Worm (Caenorhabditis elegans) whole organism, L4 larva: Measurements from ENCODE around the gene C16C8.19.

Source experiments
- D1046.2 ChIP-seq: fragments of 200-800 bp; sonication (Bioruptor generic); IDR thresholded peaks from 2 replicates; pipeline ENCODE4 v1.3.6; 2022; ENCODE audit warnings: missing genetic modification characterization, missing compliant biosample characterization
- F37D6.2 ChIP-seq: sonication (generic microtip); optimal IDR thresholded peaks from 2 replicates; lab custom pipeline; 2016; ENCODE audit warnings: mild to moderate bottlenecking, missing genetic modification characterization, missing compliant biosample characterization
- F44E2.7 ChIP-seq: fragments of 200-800 bp; sonication (Bioruptor generic); IDR thresholded peaks from 2 replicates; pipeline ENCODE4 v2.1.2; 2022; ENCODE audit warnings: missing genetic modification characterization, missing compliant biosample characterization
- Y5F2A.4 ChIP-seq: fragments of 200-800 bp; sonication (Bioruptor generic); optimal IDR thresholded peaks from 2 replicates; lab custom pipeline; 2018; ENCODE audit warnings: mild to moderate bottlenecking, missing genetic modification characterization, missing compliant biosample characterization
- ZK337.2 ChIP-seq: fragments of 200-800 bp; sonication (Bioruptor generic); IDR thresholded peaks from 2 replicates; pipeline ENCODE4 v1.3.6; 2022; ENCODE audit warnings: missing genetic modification reagents, missing genetic modification characterization, missing compliant biosample characterization
- ama-1 ChIP-seq: fragments of 150-350 bp; optimal IDR thresholded peaks from 2 replicates; lab custom pipeline; 2014; ENCODE audit warnings: inconsistent platforms, mixed read lengths
- ceh-28 ChIP-seq: fragments of 150-350 bp; optimal IDR thresholded peaks from 2 replicates; lab custom pipeline; 2014; ENCODE audit warnings: missing biosample characterization, missing genetic modification reagents, missing genetic modification characterization
- ceh-44 ChIP-seq: fragments of 200-800 bp; sonication (Bioruptor generic); IDR thresholded peaks from 2 replicates; pipeline ENCODE4 v1.3.6; 2022; ENCODE audit warnings: missing genetic modification reagents, missing genetic modification characterization, missing compliant biosample characterization
- ces-1 ChIP-seq: fragments of 150-350 bp; sonication (generic microtip); optimal IDR thresholded peaks from 4 replicates; lab custom pipeline; 2014; ENCODE audit warnings: missing biosample characterization, missing genetic modification reagents, missing genetic modification characterization
- cey-2 ChIP-seq: sonication (generic microtip); optimal IDR thresholded peaks from 3 replicates; lab custom pipeline; 2017; ENCODE audit warnings: missing genetic modification characterization, mild to moderate bottlenecking, missing compliant biosample characterization, antibody characterized with exemption, borderline replicate concordance; ENCODE audit not compliant: insufficient read depth
- ctbp-1 ChIP-seq: fragments of 200-800 bp; sonication (Bioruptor generic); IDR thresholded peaks from 2 replicates; pipeline ENCODE4 v1.3.6; 2022; ENCODE audit warnings: missing genetic modification reagents, missing genetic modification characterization, missing compliant biosample characterization
- daf-12 ChIP-seq: fragments of 150-350 bp; optimal IDR thresholded peaks from 2 replicates; lab custom pipeline; 2014; ENCODE audit warnings: missing biosample characterization, missing genetic modification reagents, missing genetic modification characterization
- daf-16 ChIP-seq, 3 experiments: sonication (generic microtip); optimal IDR thresholded peaks; 2 replicates each; lab custom pipeline; 2016 to 2017; ENCODE audit warnings: missing genetic modification characterization in 3 of 3, missing genetic modification reagents in 3 of 3, mild to moderate bottlenecking in 2 of 3, missing compliant biosample characterization in 2 of 3, missing biosample characterization in 1 of 3, moderate library complexity in 1 of 3
- daf-19 ChIP-seq: fragments of 200-800 bp; sonication (Bioruptor generic); conservative IDR thresholded peaks from 2 replicates; pipeline ENCODE4 v1.3.6; 2022; ENCODE audit warnings: missing genetic modification characterization, missing compliant biosample characterization
- daf-8 ChIP-seq: fragments of 200-800 bp; sonication (Bioruptor generic); IDR thresholded peaks from 2 replicates; pipeline ENCODE4 v1.3.6; 2022; ENCODE audit warnings: missing genetic modification characterization, missing compliant biosample characterization
- dmd-6 ChIP-seq: fragments of 200-800 bp; sonication (Bioruptor generic); IDR thresholded peaks from 2 replicates; pipeline ENCODE4 v1.3.6; 2022; ENCODE audit warnings: missing genetic modification reagents, missing genetic modification characterization, missing compliant biosample characterization
- dmd-9 ChIP-seq: fragments of 200-800 bp; sonication (Bioruptor generic); IDR thresholded peaks from 2 replicates; pipeline ENCODE4 v1.3.6; 2022; ENCODE audit warnings: missing genetic modification reagents, missing genetic modification characterization, missing compliant biosample characterization
- dpl-1 ChIP-seq: fragments of 150-350 bp; optimal IDR thresholded peaks from 2 replicates; lab custom pipeline; 2014; ENCODE audit warnings: missing biosample characterization, missing genetic modification reagents, missing genetic modification characterization
- duxl-1 ChIP-seq: sonication (generic microtip); optimal IDR thresholded peaks from 2 replicates; lab custom pipeline; 2016; ENCODE audit warnings: mild to moderate bottlenecking, missing genetic modification characterization, moderate library complexity, missing compliant biosample characterization; ENCODE audit not compliant: poor library complexity
- fkh-10 ChIP-seq: fragments of 150-350 bp; optimal IDR thresholded peaks from 2 replicates; lab custom pipeline; 2014; ENCODE audit warnings: missing biosample characterization, missing genetic modification reagents, missing genetic modification characterization
- hif-1 ChIP-seq, 2 experiments: sonication (generic microtip); optimal IDR thresholded peaks; 2 replicates each; lab custom pipeline; 2016 to 2017; ENCODE audit warnings: missing compliant biosample characterization in 2 of 2, missing genetic modification characterization in 2 of 2, missing genetic modification reagents in 2 of 2, missing genotype in 2 of 2, mild to moderate bottlenecking in 1 of 2
- hlh-11 ChIP-seq: fragments of 200-800 bp; sonication (Bioruptor generic); optimal IDR thresholded peaks from 2 replicates; lab custom pipeline; 2018; ENCODE audit warnings: mild to moderate bottlenecking, missing genetic modification characterization, missing compliant biosample characterization
- hmg-1.1 ChIP-seq: fragments of 200-800 bp; sonication (Bioruptor generic); IDR thresholded peaks from 2 replicates; pipeline ENCODE4 v1.3.6; 2022; ENCODE audit warnings: missing genetic modification reagents, missing genetic modification characterization, missing compliant biosample characterization
- lin-13 ChIP-seq: fragments of 150-350 bp; optimal IDR thresholded peaks from 2 replicates; lab custom pipeline; 2014; ENCODE audit warnings: missing biosample characterization, missing genetic modification reagents, missing genetic modification characterization
- lin-29 ChIP-seq: fragments of 200-800 bp; sonication (Bioruptor generic); IDR thresholded peaks from 2 replicates; pipeline ENCODE4 v1.3.6; 2022; ENCODE audit warnings: missing genetic modification reagents, missing genetic modification characterization, missing compliant biosample characterization
- lin-38 ChIP-seq: fragments of 200-800 bp; sonication (Bioruptor generic); IDR thresholded peaks from 2 replicates; pipeline ENCODE4 v1.3.6; 2022; ENCODE audit warnings: missing genetic modification reagents, missing genetic modification characterization, missing compliant biosample characterization
- lir-3 ChIP-seq: sonication (generic microtip); optimal IDR thresholded peaks from 2 replicates; lab custom pipeline; 2016; ENCODE audit warnings: mild to moderate bottlenecking, missing genetic modification characterization, missing compliant biosample characterization
- lsy-2 ChIP-seq, 2 experiments: fragments of 150-350 bp in 1 of 2; sonication (generic microtip) in 1 of 2; optimal IDR thresholded peaks; 2 replicates each; lab custom pipeline; 2014 to 2017; ENCODE audit warnings: missing biosample characterization in 2 of 2, missing genetic modification characterization in 2 of 2
- madf-9 ChIP-seq: fragments of 200-800 bp; sonication (Bioruptor generic); conservative IDR thresholded peaks from 2 replicates; pipeline ENCODE4 v1.3.6; 2022; ENCODE audit warnings: missing genetic modification reagents, missing genetic modification characterization, missing compliant biosample characterization
- mdl-1 ChIP-seq, 2 experiments: fragments of 150-350 bp in 1 of 2; sonication (generic microtip) in 1 of 2; optimal IDR thresholded peaks; 2 replicates each; lab custom pipeline; 2014 to 2017; ENCODE audit warnings: missing biosample characterization in 2 of 2, missing genetic modification characterization in 2 of 2
- mes-2 ChIP-seq: sonication (generic microtip); optimal IDR thresholded peaks from 2 replicates; lab custom pipeline; 2016; ENCODE audit warnings: missing genotype, mild to moderate bottlenecking, missing genetic modification characterization, missing compliant biosample characterization; ENCODE audit not compliant: poor library complexity, severe bottlenecking
- mxl-3 ChIP-seq: fragments of 200-800 bp; sonication (Bioruptor generic); optimal IDR thresholded peaks from 2 replicates; lab custom pipeline; 2018; ENCODE audit warnings: mild to moderate bottlenecking, missing genetic modification characterization, missing compliant biosample characterization
- nhr-11 ChIP-seq: fragments of 150-350 bp; optimal IDR thresholded peaks from 2 replicates; lab custom pipeline; 2014; ENCODE audit warnings: missing biosample characterization, missing genetic modification characterization
- nhr-25 ChIP-seq: sonication (generic microtip); optimal IDR thresholded peaks from 2 replicates; lab custom pipeline; 2017; ENCODE audit warnings: missing genetic modification characterization, mild to moderate bottlenecking, missing compliant biosample characterization, antibody characterized with exemption, moderate library complexity, borderline replicate concordance; ENCODE audit not compliant: insufficient read depth
- nhr-28 ChIP-seq: fragments of 150-350 bp; optimal IDR thresholded peaks from 2 replicates; lab custom pipeline; 2014; ENCODE audit warnings: missing biosample characterization, missing genetic modification characterization
- nhr-48 ChIP-seq: sonication (generic microtip); optimal IDR thresholded peaks from 2 replicates; lab custom pipeline; 2016; ENCODE audit warnings: mild to moderate bottlenecking, missing genetic modification characterization, missing compliant biosample characterization
- nhr-6 ChIP-seq: fragments of 150-350 bp; optimal IDR thresholded peaks from 2 replicates; lab custom pipeline; 2014; ENCODE audit warnings: missing biosample characterization, missing genetic modification characterization
- rbr-2 ChIP-seq: sonication (generic microtip); optimal IDR thresholded peaks from 2 replicates; lab custom pipeline; 2016; ENCODE audit warnings: missing genotype, missing genetic modification characterization, missing compliant biosample characterization
- set-16 ChIP-seq: fragments of 200-800 bp; sonication (Bioruptor generic); IDR thresholded peaks from 2 replicates; pipeline ENCODE4 v1.3.6; 2022; ENCODE audit warnings: missing genetic modification reagents, missing genetic modification characterization, missing compliant biosample characterization
- spr-1 ChIP-seq: sonication (generic microtip); optimal IDR thresholded peaks from 2 replicates; lab custom pipeline; 2016; ENCODE audit warnings: mild to moderate bottlenecking, missing genetic modification characterization, missing compliant biosample characterization
- tag-97 ChIP-seq: fragments of 200-800 bp; sonication (Bioruptor generic); IDR thresholded peaks from 2 replicates; pipeline ENCODE4 v1.3.6; 2022; ENCODE audit warnings: missing genetic modification characterization, missing compliant biosample characterization
- tra-1 ChIP-seq: fragments of 200-800 bp; sonication (Bioruptor generic); IDR thresholded peaks from 2 replicates; pipeline ENCODE4 v1.3.6; 2022; ENCODE audit warnings: missing genetic modification reagents, missing genetic modification characterization, missing compliant biosample characterization
- unc-130 ChIP-seq: sonication (generic microtip); optimal IDR thresholded peaks from 2 replicates; lab custom pipeline; 2016; ENCODE audit warnings: missing genetic modification reagents, missing genetic modification characterization, missing compliant biosample characterization
- unc-62 ChIP-seq, 3 experiments: fragments of 150-350 bp in 1 of 3; sonication (generic microtip); optimal IDR thresholded peaks in 2 of 3; peaks in 1 of 3; 1 replicate in 1 of 3; 2 replicates in 2 of 3; lab custom pipeline; 2014 to 2017; ENCODE audit warnings: missing biosample characterization in 3 of 3, missing genetic modification characterization in 3 of 3, missing genetic modification reagents in 3 of 3, missing genotype in 1 of 3
- vab-7 ChIP-seq: fragments of 200-800 bp; sonication (Bioruptor generic); IDR thresholded peaks from 2 replicates; pipeline ENCODE4 v1.3.6; 2022; ENCODE audit warnings: missing genetic modification reagents, missing genetic modification characterization, missing compliant biosample characterization
- zfp-2 ChIP-seq: sonication (generic microtip); optimal IDR thresholded peaks from 2 replicates; lab custom pipeline; 2016; ENCODE audit warnings: mild to moderate bottlenecking, missing genetic modification characterization, missing compliant biosample characterization
- zip-2 ChIP-seq: fragments of 150-350 bp; optimal IDR thresholded peaks from 2 replicates; lab custom pipeline; 2014; ENCODE audit warnings: missing biosample characterization, missing genetic modification characterization

The C16C8.19 gene

DNA sequence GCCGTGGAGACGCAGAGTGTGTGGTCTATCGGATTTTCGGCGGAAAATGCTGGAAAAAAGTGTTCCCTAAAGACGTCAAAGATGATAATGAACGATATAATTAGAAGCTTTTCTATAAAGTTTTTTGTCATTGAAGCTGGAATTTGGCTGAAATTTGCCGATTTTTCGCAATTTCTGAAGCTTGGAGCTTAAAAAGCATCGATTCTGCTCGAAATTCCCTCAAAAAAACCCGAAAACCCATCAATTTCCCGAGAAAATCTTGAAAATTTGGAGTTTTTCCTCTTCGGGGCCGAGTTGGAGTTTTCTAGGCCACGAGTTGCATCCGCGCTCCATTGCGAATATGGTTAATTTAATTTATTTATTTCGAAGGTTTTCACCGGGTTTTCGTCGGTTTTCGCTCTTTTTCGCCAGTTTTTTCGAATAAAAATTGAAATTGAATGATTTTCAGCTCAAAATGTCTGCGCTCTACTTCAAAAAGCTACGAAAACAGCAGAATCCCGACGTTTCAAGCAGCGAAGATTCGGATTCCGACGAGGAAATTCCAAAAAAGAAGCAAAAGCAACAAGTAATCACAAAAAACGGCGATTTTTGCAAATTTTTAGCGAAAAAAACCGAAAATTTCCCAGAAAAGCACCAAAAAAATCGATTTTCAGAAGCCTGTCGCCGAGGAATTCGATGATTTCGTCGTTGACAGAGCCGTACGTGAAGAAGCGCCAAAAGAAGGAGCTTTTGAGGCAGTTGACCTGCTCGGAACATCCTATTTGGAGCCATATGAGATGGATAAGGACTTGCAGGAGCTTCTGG is 44.4 kb downstream of the C16C8.19 start, which contains the start of the genes col-71 and Y49F6B.2 (continued):
- TF ChIP-seq nhr-25 (no peak), ceh-28 (tag; lab: Kevin White, UChicago) (no peak), mes-2 (tag; lab: Kevin White, UChicago) (peak; percentile 99), vab-7 (GFP tag; lab: Robert Waterston, UW) (no peak), set-16 (GFP tag; lab: Robert Waterston, UW) (no peak), mxl-3 (no peak), daf-16 (GFP tag; optimal IDR thresholded peaks at IDR 0.05; lab: Kevin White, UChicago) (no peak), daf-16 (tag; optimal IDR thresholded peaks at IDR 0.05; lab: Kevin White, UChicago) (peak; percentile 12), lin-38 (GFP tag; lab: Robert Waterston, UW) (peak; percentile 98), lin-13 (GFP tag; lab: Kevin White, UChicago) (peak; percentile 70), hmg-1.1 (0 out of 2 replicates have a peak, but pooled peaks have one; percentile 36), dpl-1 (GFP tag; lab: Kevin White, UChicago) (peak; percentile 70), tag-97 (no peak), dmd-6 (GFP tag; lab: Robert Waterston, UW) (peak; percentile 45), daf-12 (tag; lab: Kevin White, UChicago) (no peak), ceh-44 (GFP tag; lab: Robert Waterston, UW) (peak; percentile 48; the same call in 1 of the 2 replicates), D1046.2 (GFP tag; lab: Robert Waterston, UW) (0 out of 2 replicates have a peak, but pooled peaks have one; percentile 52), zip-2 (tag; lab: Kevin White, UChicago) (no peak), ces-1 (peak; percentile 95), tra-1 (GFP tag; lab: Robert Waterston, UW) (no peak), daf-19 (GFP tag; lab: Robert Waterston, UW) (no peak), F37D6.2 (tag; lab: Kevin White, UChicago) (peak; percentile 65), nhr-6 (peak; percentile 45), nhr-48 (tag; lab: Kevin White, UChicago) (no peak), hlh-11 (tag; lab: Kevin White, UChicago) (peak; percentile 15), spr-1 (tag; lab: Kevin White, UChicago) (no peak), unc-62 (GFP tag; optimal IDR thresholded peaks at IDR 0.05 in 1 of 2; lab: Kevin White, UChicago) (peak in 1 of 2 experiments; percentile 97), unc-62 (tag; optimal IDR thresholded peaks at IDR 0.05; lab: Kevin White, UChicago) (no peak), lir-3 (tag; lab: Kevin White, UChicago) (no peak), nhr-11 (no peak), F44E2.7 (GFP tag; lab: Robert Waterston, UW) (no peak), zfp-2 (tag; lab: Kevin White, UChicago) (no peak), nhr-28 (tag; lab: Kevin White, UChicago) (peak; percentile 19), hif-1 (tag; optimal IDR thresholded peaks at IDR 0.05; lab: Kevin White, UChicago) (peak in 1 of 2 experiments; percentile 86), lin-29 (GFP tag; lab: Robert Waterston, UW) (no peak), daf-8 (GFP tag; lab: Robert Waterston, UW) (no peak), ama-1 (no peak), madf-9 (GFP tag; lab: Robert Waterston, UW) (peak; percentile 43; the same call in 1 of the 2 replicates), fkh-10 (GFP tag; lab: Kevin White, UChicago) (peak; percentile 66), Y5F2A.4 (GFP tag; lab: Kevin White, UChicago) (no peak), ctbp-1 (0 out of 2 replicates have a peak, but pooled peaks have one; percentile 49), duxl-1 (tag; lab: Kevin White, UChicago) (peak; percentile 67), ZK337.2 (GFP tag; lab: Robert Waterston, UW) (peak; percentile 72), mdl-1 (tag; optimal IDR thresholded peaks at IDR 0.05; lab: Kevin White, UChicago) (no peak), cey-2 (tag; lab: Kevin White, UChicago) (no peak), lsy-2 (tag; optimal IDR thresholded peaks at IDR 0.05; lab: Kevin White, UChicago) (peak in 1 of 2 experiments; percentile 85), dmd-9 (GFP tag; lab: Robert Waterston, UW) (peak; percentile 64; the same call in 1 of the 2 replicates), rbr-2 (tag; lab: Kevin White, UChicago) (peak; percentile 78), unc-130 (peak; percentile 91)
